Fruit fly (Drosophila melanogaster): ENCODE data around the gene CG15544.

The CG15544 gene

dm6 chr3R:30796715-30797114 is 30.9 kb upstream of the CG15544 start (continued):
- TF ChIP-seq Dfd (GFP tag; optimal IDR thresholded peaks at IDR 0.05), result no peak
- peak; percentile 74 for TF ChIP-seq HLH3B (GFP tag; IDR thresholded peaks at IDR 0.05)
- peak; percentile 65; the same call in 1 of the 2 replicates for TF ChIP-seq klu (GFP tag; IDR thresholded peaks at IDR 0.05)
- TF ChIP-seq ash1 (GFP tag; optimal IDR thresholded peaks at IDR 0.05), result no peak
- no peak for TF ChIP-seq cad (GFP tag; optimal IDR thresholded peaks at IDR 0.05)
- peak; percentile 45 for TF ChIP-seq CHES-1-like (GFP tag; optimal IDR thresholded peaks at IDR 0.05)
- peak; percentile 32 for TF ChIP-seq ERR (GFP tag; optimal IDR thresholded peaks at IDR 0.05)
- TF ChIP-seq nerfin-2 (GFP tag; IDR thresholded peaks at IDR 0.05; ENCODE audit: partially characterized antibody), result no peak
- peak; percentile 12 for TF ChIP-seq Nf-YB (GFP tag; optimal IDR thresholded peaks at IDR 0.05)
- peak; percentile 40 for TF ChIP-seq ab (GFP tag; optimal IDR thresholded peaks at IDR 0.05)
- TF ChIP-seq CG6854 (GFP tag; optimal IDR thresholded peaks at IDR 0.05), result no peak
- no peak for TF ChIP-seq abd-A (tag; optimal IDR thresholded peaks at IDR 0.05)
- no peak for TF ChIP-seq Sin3A (optimal IDR thresholded peaks at IDR 0.05)
- 0 out of 3 replicates have a peak, but pooled peaks have one; percentile 45 for TF ChIP-seq C15 (GFP tag; IDR thresholded peaks at IDR 0.05)
- no peak; the same call in 1 of the 2 replicates for TF ChIP-seq CG31441 (GFP tag; IDR thresholded peaks at IDR 0.05)
- no peak for TF ChIP-seq gsb-n (tag; optimal IDR thresholded peaks at IDR 0.05)
- TF ChIP-seq Atf6 (GFP tag; IDR thresholded peaks at IDR 0.05), result peak; percentile 84
- TF ChIP-seq fd3F (GFP tag; optimal IDR thresholded peaks at IDR 0.05), result peak; percentile 49
- no peak for TF ChIP-seq CG15514 (GFP tag; optimal IDR thresholded peaks at IDR 0.05)
- no peak for TF ChIP-seq kni (GFP tag; optimal IDR thresholded peaks at IDR 0.05)
- no peak for TF ChIP-seq D19A (tag; optimal IDR thresholded peaks at IDR 0.05)
- TF ChIP-seq CG4617 (GFP tag; optimal IDR thresholded peaks at IDR 0.05; ENCODE audit: borderline replicate concordance), result no peak
- TF ChIP-seq nau (GFP tag; optimal IDR thresholded peaks at IDR 0.05), result no peak
- TF ChIP-seq CG11085 (GFP tag; IDR thresholded peaks at IDR 0.05), result peak; percentile 64
- no peak for TF ChIP-seq tna (GFP tag; IDR thresholded peaks at IDR 0.05; ENCODE audit: partially characterized antibody)
- TF ChIP-seq tap (tag; optimal IDR thresholded peaks at IDR 0.05), result peak; percentile 37
- TF ChIP-seq caup (GFP tag; optimal IDR thresholded peaks at IDR 0.05; ENCODE audit: severe bottlenecking), result peak; percentile 35
- no peak for TF ChIP-seq CG6765 (GFP tag; optimal IDR thresholded peaks at IDR 0.05)
- no peak for TF ChIP-seq Atf3 (GFP tag; optimal IDR thresholded peaks at IDR 0.05)
- TF ChIP-seq Ets97D (GFP tag; optimal IDR thresholded peaks at IDR 0.05), result peak; percentile 13
- peak; percentile 75 for TF ChIP-seq tgo (GFP tag; IDR thresholded peaks at IDR 0.05)
- TF ChIP-seq ATbp (GFP tag; optimal IDR thresholded peaks at IDR 0.05), result peak; percentile 56
- TF ChIP-seq emc (GFP tag; optimal IDR thresholded peaks at IDR 0.05), result peak; percentile 36
- TF ChIP-seq H15 (GFP tag; IDR thresholded peaks at IDR 0.05), result peak; percentile 73
- 0 out of 3 replicates have a peak, but pooled peaks have one; percentile 42 for TF ChIP-seq CG2199 (GFP tag; IDR thresholded peaks at IDR 0.05)
- TF ChIP-seq Ets65A (GFP tag), result peak; percentile 96
- TF ChIP-seq CG32767 (GFP tag; IDR thresholded peaks at IDR 0.05), result peak; percentile 59; the same call in 1 of the 2 replicates
- peak; percentile 54 for TF ChIP-seq peb (GFP tag; IDR thresholded peaks at IDR 0.05)
- TF ChIP-seq CkIIα-i1 (GFP tag; IDR thresholded peaks at IDR 0.05), result no peak
- TF ChIP-seq Neu2 (GFP tag; optimal IDR thresholded peaks at IDR 0.05; ENCODE audit: borderline replicate concordance), result no peak
- TF ChIP-seq B-H2 (GFP tag; optimal IDR thresholded peaks at IDR 0.05), result no peak
- TF ChIP-seq CG9797 (GFP tag; optimal IDR thresholded peaks at IDR 0.05), result no peak
- TF ChIP-seq z (GFP tag; IDR thresholded peaks at IDR 0.05), result no peak
- no peak for TF ChIP-seq eyg (GFP tag; optimal IDR thresholded peaks at IDR 0.05)
- no peak for TF ChIP-seq CG30020 (tag; optimal IDR thresholded peaks at IDR 0.05)
- peak; percentile 70 for TF ChIP-seq CG11247 (GFP tag; IDR thresholded peaks at IDR 0.05)
- TF ChIP-seq CG33557 (GFP tag; optimal IDR thresholded peaks at IDR 0.05), result peak; percentile 26
- TF ChIP-seq CG15479 (GFP tag; optimal IDR thresholded peaks at IDR 0.05), result no peak
- peak; percentile 38 for TF ChIP-seq repo (GFP tag; optimal IDR thresholded peaks at IDR 0.05)
- peak; percentile 45 for TF ChIP-seq twi (tag; optimal IDR thresholded peaks at IDR 0.05)
- TF ChIP-seq MBD-R2 (GFP tag; IDR thresholded peaks at IDR 0.05), result peak; percentile 48; the same call in 1 of the 2 replicates
- peak; percentile 58; the same call in 1 of the 2 replicates for TF ChIP-seq chm (GFP tag; IDR thresholded peaks at IDR 0.05)

Measured in whole organism, embryonic.